Worm (Caenorhabditis elegans) whole organism, L2 larva: ENCODE measurements around the gene daf-5.
A peak's percentile ranks its signal among the peaks of the same experiment; 100 is the strongest.

Experiments
- F13H6.1 ChIP-seq: sonication (generic microtip); optimal IDR thresholded peaks from 2 replicates; lab custom pipeline; 2016; ENCODE audit warnings: missing genetic modification characterization, missing compliant biosample characterization
- R02D3.7 ChIP-seq: fragments of 150-350 bp; optimal IDR thresholded peaks from 2 replicates; lab custom pipeline; 2014; ENCODE audit warnings: missing biosample characterization, missing genetic modification characterization
- Y55F3AM.14 ChIP-seq: fragments of 200-800 bp; sonication (Bioruptor generic); optimal IDR thresholded peaks from 2 replicates; lab custom pipeline; 2018; ENCODE audit warnings: mild to moderate bottlenecking, missing genetic modification characterization, missing compliant biosample characterization
- ZK546.5 ChIP-seq: sonication (generic microtip); optimal IDR thresholded peaks from 2 replicates; lab custom pipeline; 2017; ENCODE audit warnings: missing biosample characterization, missing genetic modification characterization
- alr-1 ChIP-seq: fragments of 150-350 bp; optimal IDR thresholded peaks from 2 replicates; lab custom pipeline; 2014; ENCODE audit warnings: missing biosample characterization, missing genetic modification characterization
- aly-2 ChIP-seq: fragments of 150-350 bp; optimal IDR thresholded peaks from 2 replicates; lab custom pipeline; 2014; ENCODE audit warnings: missing biosample characterization, missing genetic modification characterization
- ama-1 ChIP-seq: fragments of 150-350 bp; optimal IDR thresholded peaks from 2 replicates; lab custom pipeline; 2018; ENCODE audit warnings: inconsistent platforms
- blmp-1 ChIP-seq: sonication (generic microtip); optimal IDR thresholded peaks from 2 replicates; lab custom pipeline; 2017; ENCODE audit warnings: missing genetic modification characterization, mild to moderate bottlenecking, missing compliant biosample characterization, antibody characterized with exemption, moderate library complexity; ENCODE audit not compliant: insufficient read depth
- ceh-16 ChIP-seq: fragments of 150-350 bp; optimal IDR thresholded peaks from 2 replicates; lab custom pipeline; 2014; ENCODE audit warnings: missing biosample characterization, missing genetic modification characterization
- ceh-82 ChIP-seq: fragments of 150-350 bp; optimal IDR thresholded peaks from 2 replicates; lab custom pipeline; 2014; ENCODE audit warnings: missing biosample characterization, missing genetic modification characterization
- crh-2 ChIP-seq: sonication (generic microtip); optimal IDR thresholded peaks from 2 replicates; lab custom pipeline; 2017; ENCODE audit warnings: missing biosample characterization, missing genetic modification characterization
- egl-27 ChIP-seq: sonication (generic microtip); optimal IDR thresholded peaks from 3 replicates; lab custom pipeline; 2017; ENCODE audit warnings: missing biosample characterization, missing genetic modification reagents, missing genetic modification characterization
- elt-1 ChIP-seq: fragments of 150-350 bp; optimal IDR thresholded peaks from 2 replicates; lab custom pipeline; 2014; ENCODE audit warnings: missing biosample characterization, missing genetic modification characterization
- elt-3 ChIP-seq: sonication (generic microtip); optimal IDR thresholded peaks from 2 replicates; lab custom pipeline; 2017; ENCODE audit warnings: missing biosample characterization, missing genetic modification characterization
- fos-1 ChIP-seq: fragments of 150-350 bp; optimal IDR thresholded peaks from 2 replicates; lab custom pipeline; 2014; ENCODE audit warnings: missing biosample characterization, missing genetic modification characterization
- gmeb-1 ChIP-seq: fragments of 150-350 bp; optimal IDR thresholded peaks from 2 replicates; lab custom pipeline; 2014; ENCODE audit warnings: missing biosample characterization, missing genetic modification characterization
- lin-11 ChIP-seq: fragments of 150-350 bp; sonication (generic microtip); optimal IDR thresholded peaks from 2 replicates; lab custom pipeline; 2014; ENCODE audit warnings: missing biosample characterization, missing genetic modification characterization, inconsistent platforms, mixed read lengths
- lin-13 ChIP-seq: fragments of 150-350 bp; optimal IDR thresholded peaks from 2 replicates; lab custom pipeline; 2014; ENCODE audit warnings: missing biosample characterization, missing genetic modification reagents, missing genetic modification characterization
- lin-39 ChIP-seq: fragments of 150-350 bp; optimal IDR thresholded peaks from 2 replicates; lab custom pipeline; 2014; ENCODE audit warnings: missing biosample characterization, missing genetic modification reagents, missing genetic modification characterization
- lsy-2 ChIP-seq, 2 experiments: fragments of 150-350 bp in 1 of 2; sonication (generic microtip) in 1 of 2; optimal IDR thresholded peaks; 2 replicates each; lab custom pipeline; 2014 to 2017; ENCODE audit warnings: missing biosample characterization in 2 of 2, missing genetic modification characterization in 2 of 2
- mab-5 ChIP-seq: fragments of 150-350 bp; optimal IDR thresholded peaks from 2 replicates; lab custom pipeline; 2014; ENCODE audit warnings: missing biosample characterization, missing genetic modification characterization
- mbf-1 ChIP-seq: sonication (generic microtip); optimal IDR thresholded peaks from 2 replicates; lab custom pipeline; 2017; ENCODE audit warnings: missing biosample characterization, missing genetic modification characterization
- mdl-1 ChIP-seq, 2 experiments: fragments of 150-350 bp in 1 of 2; sonication (generic microtip) in 1 of 2; optimal IDR thresholded peaks; 2 replicates each; lab custom pipeline; 2017; ENCODE audit warnings: missing biosample characterization in 2 of 2, missing genetic modification characterization in 2 of 2
- nhr-10 ChIP-seq: sonication (generic microtip); optimal IDR thresholded peaks from 2 replicates; lab custom pipeline; 2017; ENCODE audit warnings: missing biosample characterization, missing genetic modification characterization
- nhr-11 ChIP-seq: fragments of 150-350 bp; optimal IDR thresholded peaks from 2 replicates; lab custom pipeline; 2014; ENCODE audit warnings: missing biosample characterization, missing genetic modification characterization
- nhr-12 ChIP-seq: fragments of 150-350 bp; optimal IDR thresholded peaks from 2 replicates; lab custom pipeline; 2014; ENCODE audit warnings: missing biosample characterization, missing genetic modification characterization
- nhr-129 ChIP-seq: fragments of 150-350 bp; optimal IDR thresholded peaks from 2 replicates; lab custom pipeline; 2014; ENCODE audit warnings: missing biosample characterization, missing genetic modification characterization
- nhr-21 ChIP-seq: fragments of 150-350 bp; optimal IDR thresholded peaks from 2 replicates; lab custom pipeline; 2014; ENCODE audit warnings: missing biosample characterization, missing genetic modification characterization
- nhr-23 ChIP-seq: fragments of 150-350 bp; optimal IDR thresholded peaks from 2 replicates; lab custom pipeline; 2014; ENCODE audit warnings: missing biosample characterization, missing genetic modification reagents, missing genetic modification characterization
- nhr-237 ChIP-seq: fragments of 150-350 bp; optimal IDR thresholded peaks from 2 replicates; lab custom pipeline; 2014; ENCODE audit warnings: missing biosample characterization, missing genetic modification characterization
- nhr-25 ChIP-seq: fragments of 150-350 bp; sonication (generic microtip); optimal IDR thresholded peaks from 3 replicates; lab custom pipeline; 2014; ENCODE audit warnings: missing biosample characterization, missing genetic modification characterization
- nhr-6 ChIP-seq: fragments of 150-350 bp; optimal IDR thresholded peaks from 2 replicates; lab custom pipeline; 2014; ENCODE audit warnings: missing biosample characterization, missing genetic modification characterization
- nhr-77 ChIP-seq: fragments of 150-350 bp; optimal IDR thresholded peaks from 2 replicates; lab custom pipeline; 2014; ENCODE audit warnings: missing biosample characterization, missing genetic modification characterization
- peb-1 ChIP-seq: fragments of 150-350 bp; optimal IDR thresholded peaks from 2 replicates; lab custom pipeline; 2014; ENCODE audit warnings: missing biosample characterization, missing genetic modification characterization
- skn-1 ChIP-seq: sonication (generic microtip); optimal IDR thresholded peaks from 2 replicates; lab custom pipeline; 2017; ENCODE audit warnings: missing biosample characterization, missing genetic modification characterization
- sma-3 ChIP-seq: sonication (generic microtip); optimal IDR thresholded peaks from 2 replicates; lab custom pipeline; 2016; ENCODE audit warnings: missing genetic modification reagents, missing genetic modification characterization, missing compliant biosample characterization
- sma-9 ChIP-seq, 2 experiments: fragments of 150-350 bp in 1 of 2; sonication (generic microtip) in 1 of 2; optimal IDR thresholded peaks; 2 replicates each; lab custom pipeline; 2014 to 2016; ENCODE audit warnings: missing genetic modification characterization in 2 of 2, mild to moderate bottlenecking in 1 of 2, missing biosample characterization in 1 of 2, missing compliant biosample characterization in 1 of 2, missing genetic modification reagents in 1 of 2, moderate library complexity in 1 of 2
- snpc-4 ChIP-seq: fragments of 150-350 bp; optimal IDR thresholded peaks from 2 replicates; lab custom pipeline; 2014; ENCODE audit warnings: missing biosample characterization, missing genetic modification characterization
- unc-39 ChIP-seq: fragments of 150-350 bp; optimal IDR thresholded peaks from 2 replicates; lab custom pipeline; 2014; ENCODE audit warnings: missing biosample characterization, missing genetic modification characterization
- unc-55 ChIP-seq: fragments of 150-350 bp; sonication (generic microtip); optimal IDR thresholded peaks from 3 replicates; lab custom pipeline; 2014; ENCODE audit warnings: missing biosample characterization, missing genetic modification reagents, missing genetic modification characterization
- ztf-1 ChIP-seq: fragments of 200-800 bp; sonication (Bioruptor generic); conservative IDR thresholded peaks from 2 replicates; pipeline ENCODE4 v1.3.6; 2022; ENCODE audit warnings: missing genetic modification characterization, missing compliant biosample characterization
- ztf-11 ChIP-seq: sonication (generic microtip); optimal IDR thresholded peaks from 2 replicates; lab custom pipeline; 2017; ENCODE audit warnings: missing biosample characterization, missing genetic modification characterization
- ztf-4 ChIP-seq: fragments of 150-350 bp; optimal IDR thresholded peaks from 2 replicates; lab custom pipeline; 2014; ENCODE audit warnings: missing biosample characterization, missing genetic modification characterization

The daf-5 gene

ce11 chrII:14059767-14060166 is 7.7 kb upstream of the daf-5 start, which contains the start of gene rpb-11 (continued):
- TF ChIP-seq nhr-237 (peak; percentile 74), ztf-11 (no peak), elt-3 (tag; lab: Kevin White, UChicago) (no peak), egl-27 (tag; lab: Kevin White, UChicago) (peak; percentile 84), unc-55 (GFP tag; lab: Kevin White, UChicago) (peak; percentile 97), ceh-16 (tag; lab: Kevin White, UChicago) (peak; percentile 85), F13H6.1 (tag; lab: Kevin White, UChicago) (peak; percentile 93), nhr-25 (tag; lab: Kevin White, UChicago) (peak; percentile 96), blmp-1 (tag; lab: Kevin White, UChicago) (peak; percentile 57), peb-1 (tag; lab: Kevin White, UChicago) (no peak), sma-3 (GFP tag; lab: Kevin White, UChicago) (peak; percentile 95), ZK546.5 (peak; percentile 56), ceh-82 (tag; lab: Kevin White, UChicago) (peak; percentile 67), nhr-12 (tag; lab: Kevin White, UChicago) (peak; percentile 39), ztf-1 (GFP tag; lab: Robert Waterston, UW) (no peak), ama-1 (lab: Kevin White, UChicago) (peak; percentile 59), crh-2 (tag; lab: Kevin White, UChicago) (peak; percentile 91), aly-2 (tag; lab: Kevin White, UChicago) (no peak)

ce11 chrII:14055717-14056116 is 3.6 kb upstream of the daf-5 start:
- peak; percentile 2 for TF ChIP-seq sma-9 (GFP tag; optimal IDR thresholded peaks at IDR 0.05; lab: Kevin White, UChicago)
- TF ChIP-seq sma-9 (tag; optimal IDR thresholded peaks at IDR 0.05; lab: Kevin White, UChicago), result no peak
- TF ChIP-seq unc-39 (tag; lab: Kevin White, UChicago), result no peak
- TF ChIP-seq fos-1 (tag; lab: Kevin White, UChicago), result peak; percentile 88

ce11 chrII:14053141-14053540 is 1.0 kb upstream of the daf-5 start:
- TF ChIP-seq nhr-77 (tag; lab: Kevin White, UChicago) (no peak), lin-13 (GFP tag; lab: Kevin White, UChicago) (no peak), mdl-1 (tag; optimal IDR thresholded peaks at IDR 0.05; lab: Kevin White, UChicago) (no peak), alr-1 (tag; lab: Kevin White, UChicago) (no peak)

ce11 chrII:14051474-14051934 is 600 bp downstream of the daf-5 start:
- TF ChIP-seq ceh-82 (tag; lab: Kevin White, UChicago) (no peak), nhr-6 (tag; lab: Kevin White, UChicago) (no peak), nhr-21 (peak; percentile 7), fos-1 (tag; lab: Kevin White, UChicago) (peak; percentile 51), snpc-4 (tag; lab: Kevin White, UChicago) (peak; percentile 35)

ce11 chrII:14050506-14050905 is 1.6 kb downstream of the daf-5 start:
- TF ChIP-seq mab-5 (peak; percentile 8), aly-2 (tag; lab: Kevin White, UChicago) (no peak), Y55F3AM.14 (no peak), lin-11 (tag; lab: Kevin White, UChicago) (no peak), lin-39 (tag; lab: Kevin White, UChicago) (no peak), nhr-10 (no peak), ztf-1 (GFP tag; lab: Robert Waterston, UW) (no peak), snpc-4 (tag; lab: Kevin White, UChicago) (no peak), ama-1 (lab: Kevin White, UChicago) (no peak), nhr-129 (tag; lab: Kevin White, UChicago) (peak; percentile 81), lin-13 (GFP tag; lab: Kevin White, UChicago) (peak; percentile 56), ztf-4 (tag; lab: Kevin White, UChicago) (peak; percentile 37), nhr-23 (tag; lab: Kevin White, UChicago) (no peak), gmeb-1 (tag; lab: Kevin White, UChicago) (peak; percentile 58), ZK546.5 (no peak), elt-1 (tag; lab: Kevin White, UChicago) (no peak), mbf-1 (tag; lab: Kevin White, UChicago) (no peak), lsy-2 (tag; optimal IDR thresholded peaks at IDR 0.05; lab: Kevin White, UChicago) (peak in 1 of 2 experiments; percentile 66), unc-39 (tag; lab: Kevin White, UChicago) (no peak), nhr-12 (tag; lab: Kevin White, UChicago) (no peak), R02D3.7 (tag; lab: Kevin White, UChicago) (no peak), elt-3 (tag; lab: Kevin White, UChicago) (no peak), blmp-1 (tag; lab: Kevin White, UChicago) (peak; percentile 51), ceh-16 (tag; lab: Kevin White, UChicago) (peak; percentile 47), egl-27 (tag; lab: Kevin White, UChicago) (peak; percentile 56), mdl-1 (tag; optimal IDR thresholded peaks at IDR 0.05; lab: Kevin White, UChicago) (peak in 1 of 2 experiments; percentile 22), skn-1 (tag; lab: Kevin White, UChicago) (no peak), nhr-11 (no peak), sma-9 (GFP tag; optimal IDR thresholded peaks at IDR 0.05; lab: Kevin White, UChicago) (peak; percentile 90), sma-9 (tag; optimal IDR thresholded peaks at IDR 0.05; lab: Kevin White, UChicago) (no peak), nhr-25 (tag; lab: Kevin White, UChicago) (peak; percentile 83), unc-55 (GFP tag; lab: Kevin White, UChicago) (no peak), nhr-237 (no peak)
